Worm (Caenorhabditis elegans) whole organism, early embryonic: ENCODE data around the gene D1086.12.
"Not testable (repeated sequence)": the region's sequence is repeated elsewhere in the genome, so short reads cannot be mapped to it uniquely, and the experiment has no call there.

Experiments
- B0310.2 ChIP-seq: sonication (generic microtip); optimal IDR thresholded peaks from 2 replicates; lab custom pipeline; 2016; ENCODE audit warnings: mild to moderate bottlenecking, missing genetic modification characterization, missing compliant biosample characterization
- F13C5.2 ChIP-seq: sonication (generic microtip); optimal IDR thresholded peaks from 2 replicates; lab custom pipeline; 2017; ENCODE audit warnings: mild to moderate bottlenecking, missing genetic modification characterization, inconsistent platforms, missing compliant biosample characterization
- aly-1 ChIP-seq: sonication (generic microtip); optimal IDR thresholded peaks from 2 replicates; lab custom pipeline; 2016; ENCODE audit warnings: missing genetic modification characterization, missing compliant biosample characterization
- ama-1 ChIP-seq: fragments of 150-350 bp; optimal IDR thresholded peaks from 2 replicates; lab custom pipeline; 2014
- ceh-13 ChIP-seq: fragments of 200-800 bp; sonication (Bioruptor generic); optimal IDR thresholded peaks from 2 replicates; lab custom pipeline; 2018; ENCODE audit warnings: mild to moderate bottlenecking, missing genetic modification characterization, missing compliant biosample characterization
- ceh-36 ChIP-seq: sonication (generic microtip); optimal IDR thresholded peaks from 2 replicates; lab custom pipeline; 2016; ENCODE audit warnings: missing genetic modification characterization, inconsistent platforms, missing compliant biosample characterization
- ets-7 ChIP-seq: sonication (generic microtip); optimal IDR thresholded peaks from 2 replicates; lab custom pipeline; 2016; ENCODE audit warnings: missing genotype, missing genetic modification characterization, missing compliant biosample characterization
- flt-1 ChIP-seq: fragments of 200-800 bp; sonication (Bioruptor generic); IDR thresholded peaks from 2 replicates; pipeline ENCODE4 v1.3.6; 2022; ENCODE audit warnings: missing genetic modification characterization, missing compliant biosample characterization
- hmbx-1 ChIP-seq: sonication (generic microtip); optimal IDR thresholded peaks from 2 replicates; lab custom pipeline; 2016; ENCODE audit warnings: mild to moderate bottlenecking, missing genetic modification characterization, missing compliant biosample characterization
- hmg-4 ChIP-seq: fragments of 200-800 bp; sonication (Bioruptor generic); optimal IDR thresholded peaks from 2 replicates; lab custom pipeline; 2018; ENCODE audit warnings: mild to moderate bottlenecking, missing genetic modification characterization, missing compliant biosample characterization
- hnd-1 ChIP-seq: sonication (generic microtip); optimal IDR thresholded peaks from 2 replicates; lab custom pipeline; 2016; ENCODE audit warnings: missing genetic modification characterization, missing compliant biosample characterization
- pes-1 ChIP-seq: fragments of 200-800 bp; sonication (Bioruptor generic); IDR thresholded peaks from 2 replicates; pipeline ENCODE4 v1.3.6; 2022; ENCODE audit warnings: missing genetic modification reagents, missing genetic modification characterization, missing compliant biosample characterization
- scrt-1 ChIP-seq: fragments of 200-800 bp; sonication (Bioruptor generic); IDR thresholded peaks from 2 replicates; pipeline ENCODE4 v1.3.6; 2022; ENCODE audit warnings: missing genetic modification characterization, missing compliant biosample characterization
- sea-1 ChIP-seq: fragments of 200-800 bp; sonication (Bioruptor generic); conservative IDR thresholded peaks from 2 replicates; pipeline ENCODE4 v1.3.6; 2022; ENCODE audit warnings: missing genetic modification characterization, missing compliant biosample characterization
- tbx-11 ChIP-seq: fragments of 200-800 bp; sonication (Bioruptor generic); IDR thresholded peaks from 2 replicates; pipeline ENCODE4 v1.3.6; 2022; ENCODE audit warnings: missing genetic modification characterization, missing compliant biosample characterization
- tbx-37 ChIP-seq: fragments of 200-800 bp; sonication (Bioruptor generic); conservative IDR thresholded peaks from 2 replicates; pipeline ENCODE4 v1.3.6; 2022; ENCODE audit warnings: missing genetic modification reagents, missing genetic modification characterization, missing compliant biosample characterization
- tra-4 ChIP-seq: sonication (generic microtip); optimal IDR thresholded peaks from 2 replicates; lab custom pipeline; 2017; ENCODE audit warnings: missing genetic modification characterization, missing compliant biosample characterization

Gene D1086.12

DNA sequence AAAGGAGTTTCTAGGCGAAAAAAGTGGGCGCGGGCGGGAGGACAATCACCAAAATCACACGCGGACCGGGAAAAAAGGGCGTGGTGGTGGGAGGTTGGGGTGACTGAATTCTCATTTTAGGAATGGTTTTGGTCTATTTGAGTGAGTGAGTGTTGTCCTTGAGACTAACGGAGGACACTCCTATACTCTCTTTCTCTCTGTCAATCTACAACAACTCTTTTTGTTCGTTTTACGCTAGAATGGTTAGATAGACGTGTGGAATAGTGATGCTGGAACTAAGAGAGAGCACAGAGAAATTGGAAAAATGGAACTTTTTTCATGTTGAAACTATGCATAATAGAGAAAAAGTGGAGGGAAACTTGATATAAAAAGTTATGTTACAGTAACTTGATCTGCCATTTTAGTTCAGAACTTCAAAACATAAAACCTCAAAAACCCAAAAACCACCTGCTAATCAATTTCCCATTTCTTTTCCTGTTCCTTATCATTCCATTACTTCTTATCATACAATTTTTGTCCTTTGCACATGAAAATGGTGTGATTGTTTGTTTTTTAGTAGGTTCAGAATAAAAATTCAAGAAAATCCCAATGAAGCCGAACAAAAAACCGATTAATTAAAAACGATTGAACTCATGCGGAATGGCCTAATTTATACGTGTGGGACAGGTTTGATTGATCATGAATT is 33.9 kb downstream of the D1086.12 start:
- no peak for TF ChIP-seq flt-1 (GFP tag; lab: Robert Waterston, UW)
- no peak for TF ChIP-seq sea-1 (GFP tag; lab: Robert Waterston, UW)
- TF ChIP-seq pes-1: no peak
- no peak for TF ChIP-seq ceh-13
- no peak for TF ChIP-seq tbx-37 (GFP tag; lab: Robert Waterston, UW)
- no peak for TF ChIP-seq hmg-4 (GFP tag; lab: Kevin White, UChicago)
- TF ChIP-seq tbx-11: no peak
- TF ChIP-seq ceh-36 (tag; lab: Kevin White, UChicago): no peak

DNA sequence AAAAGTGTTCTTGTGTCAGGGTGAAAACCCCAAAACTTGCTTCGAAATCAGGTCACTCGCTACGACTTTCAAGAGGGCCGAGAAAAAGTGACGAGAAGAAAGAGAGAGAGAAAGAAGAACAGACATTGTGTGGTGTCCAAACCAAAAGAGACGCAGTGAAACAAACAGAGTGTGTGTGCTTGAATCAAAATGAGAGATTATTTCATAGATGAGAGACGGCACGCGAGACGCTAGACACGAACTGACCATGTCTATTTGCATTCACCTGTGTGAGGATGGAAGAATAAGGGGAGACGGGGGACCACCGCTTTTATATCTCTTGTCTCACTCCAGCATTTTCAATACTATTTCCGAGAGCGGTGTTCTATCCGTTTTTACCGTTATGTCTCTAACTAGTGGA is 35.2 kb downstream of the D1086.12 start:
- TF ChIP-seq pes-1 (no peak), F13C5.2 (tag; lab: Kevin White, UChicago) (no peak), hmg-4 (GFP tag; lab: Kevin White, UChicago) (peak; percentile 26), hnd-1 (tag; lab: Kevin White, UChicago) (no peak), scrt-1 (GFP tag; lab: Robert Waterston, UW) (no peak), B0310.2 (no peak), ama-1 (lab: Kevin White, UChicago) (no peak), ets-7 (tag; lab: Kevin White, UChicago) (no peak), ceh-36 (tag; lab: Kevin White, UChicago) (peak; percentile 42), aly-1 (tag; lab: Kevin White, UChicago) (no peak), ceh-13 (no peak), tbx-37 (GFP tag; lab: Robert Waterston, UW) (no peak), tra-4 (tag; lab: Kevin White, UChicago) (no peak), hmbx-1 (no peak), sea-1 (GFP tag; lab: Robert Waterston, UW) (no peak), flt-1 (GFP tag; lab: Robert Waterston, UW) (no peak), tbx-11 (no peak)

DNA sequence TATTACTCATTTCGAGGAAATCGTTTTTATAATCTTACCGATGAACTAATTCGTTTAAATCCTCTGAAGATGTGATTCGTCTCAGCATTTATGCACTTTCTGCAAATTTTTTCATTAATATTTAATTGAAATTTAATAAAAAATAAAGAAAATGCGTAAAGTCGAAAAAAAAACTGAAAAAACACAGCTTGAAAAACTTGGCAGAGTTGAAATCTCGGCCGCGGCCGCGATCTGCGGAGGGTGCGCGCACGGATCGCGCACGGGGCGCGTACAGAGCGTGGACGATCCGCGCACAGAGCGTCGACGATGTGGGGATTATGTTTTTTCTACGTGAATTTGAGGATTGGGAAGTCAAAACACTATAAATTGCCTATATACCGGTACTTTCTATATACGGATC is 36.8 kb downstream of the D1086.12 start, which contains the start of gene AH10.4:
AH10.4 (minus strand) TSS at position 101 of the 400 bp plus-strand sequence.
- TF ChIP-seq F13C5.2 (tag; lab: Kevin White, UChicago); flt-1 (GFP tag; lab: Robert Waterston, UW); hmbx-1: not testable (repeated sequence)

DNA sequence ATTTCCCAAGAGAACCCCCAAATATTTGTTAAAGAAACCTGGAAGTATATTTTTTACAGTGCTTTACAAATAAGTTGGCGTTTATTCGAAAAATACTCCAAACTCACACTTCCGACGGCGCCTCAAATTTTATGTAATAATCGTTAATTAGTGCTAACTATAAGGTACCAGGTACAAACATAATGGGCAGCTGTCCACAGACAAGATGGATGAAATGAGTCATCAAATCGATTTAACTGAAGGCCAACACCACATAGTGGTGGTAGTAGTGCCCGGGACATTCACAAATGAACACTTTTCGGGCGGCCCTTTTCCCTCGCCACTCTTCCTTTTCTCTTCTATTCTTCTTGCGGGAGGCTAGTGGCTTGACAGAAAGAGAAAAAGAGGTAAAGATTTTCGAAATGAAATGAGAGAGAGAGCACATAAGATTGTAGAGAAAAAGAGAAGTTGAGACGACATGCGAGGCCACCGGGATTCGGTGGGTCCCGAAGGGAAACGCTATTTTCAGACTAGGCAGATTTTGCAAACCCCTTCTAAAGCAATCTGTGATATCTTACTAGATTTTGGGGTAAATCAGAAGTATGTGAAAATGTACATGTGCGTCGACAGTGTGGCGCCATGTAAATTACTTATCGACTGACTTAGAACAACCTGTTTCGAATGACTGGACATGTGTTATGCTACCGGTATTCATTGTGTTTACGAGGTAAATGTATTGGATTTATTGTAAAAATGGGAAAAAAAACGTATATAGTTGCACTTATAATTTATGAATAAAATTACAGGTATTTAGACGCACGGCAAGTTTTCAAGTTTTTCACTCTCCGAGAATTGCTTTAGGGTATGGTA is 38.5 kb downstream of the D1086.12 start:
- no peak for TF ChIP-seq tbx-11
- TF ChIP-seq ama-1 (lab: Kevin White, UChicago): no peak
- TF ChIP-seq F13C5.2 (tag; lab: Kevin White, UChicago): peak; percentile 34
- TF ChIP-seq hmg-4 (GFP tag; lab: Kevin White, UChicago): peak; percentile 69

DNA sequence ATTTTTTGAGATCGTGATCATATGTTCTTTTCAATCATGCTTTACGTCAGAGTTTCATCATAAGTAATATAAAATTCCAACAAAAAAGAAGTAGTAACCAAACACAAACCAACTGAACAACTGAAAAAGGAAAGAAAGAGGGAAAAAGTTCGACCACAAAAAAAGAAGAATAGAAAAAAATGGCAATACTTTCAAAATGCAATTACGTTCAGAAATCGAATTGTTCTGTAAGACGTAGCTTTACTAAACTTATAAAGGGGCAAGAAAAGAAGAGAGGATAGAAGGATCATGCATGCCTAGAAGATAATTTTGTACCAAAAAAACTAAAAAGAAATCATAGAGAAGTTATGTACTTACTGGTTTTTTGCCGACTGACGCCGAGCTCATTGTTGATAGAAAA is 39.7 kb downstream of the D1086.12 start:
- no peak for TF ChIP-seq tbx-37 (GFP tag; lab: Robert Waterston, UW)
- no peak for TF ChIP-seq ets-7 (tag; lab: Kevin White, UChicago)
- no peak for TF ChIP-seq aly-1 (tag; lab: Kevin White, UChicago)
- no peak for TF ChIP-seq hmg-4 (GFP tag; lab: Kevin White, UChicago)
- no peak for TF ChIP-seq hmbx-1
- no peak for TF ChIP-seq tra-4 (tag; lab: Kevin White, UChicago)
- TF ChIP-seq scrt-1 (GFP tag; lab: Robert Waterston, UW): no peak
- no peak for TF ChIP-seq tbx-11
- no peak for TF ChIP-seq ceh-36 (tag; lab: Kevin White, UChicago)
- no peak for TF ChIP-seq pes-1
- TF ChIP-seq sea-1 (GFP tag; lab: Robert Waterston, UW): no peak

DNA sequence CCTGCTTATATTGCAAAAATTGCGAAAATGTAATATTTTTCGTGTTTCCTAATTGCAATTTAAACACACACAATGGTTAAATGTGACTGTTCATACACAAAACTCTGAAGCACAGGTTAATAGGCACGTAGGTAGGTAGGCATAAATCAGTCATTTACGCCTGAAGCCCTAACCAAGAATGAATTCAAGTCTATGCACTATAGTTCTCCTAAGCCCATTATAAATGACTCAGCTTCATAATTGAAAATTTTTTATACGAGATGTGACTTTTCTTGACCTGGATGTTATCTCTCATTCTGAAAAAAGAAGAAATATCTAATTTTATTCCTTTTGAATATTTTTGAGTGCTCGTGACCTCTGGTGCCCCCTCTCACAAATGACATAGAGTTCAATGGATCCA is 40.9 kb downstream of the D1086.12 start:
- TF ChIP-seq B0310.2 (no peak), tbx-37 (GFP tag; lab: Robert Waterston, UW) (no peak), scrt-1 (GFP tag; lab: Robert Waterston, UW) (no peak), ets-7 (tag; lab: Kevin White, UChicago) (no peak), tbx-11 (no peak), flt-1 (GFP tag; lab: Robert Waterston, UW) (no peak), ceh-36 (tag; lab: Kevin White, UChicago) (no peak)

DNA sequence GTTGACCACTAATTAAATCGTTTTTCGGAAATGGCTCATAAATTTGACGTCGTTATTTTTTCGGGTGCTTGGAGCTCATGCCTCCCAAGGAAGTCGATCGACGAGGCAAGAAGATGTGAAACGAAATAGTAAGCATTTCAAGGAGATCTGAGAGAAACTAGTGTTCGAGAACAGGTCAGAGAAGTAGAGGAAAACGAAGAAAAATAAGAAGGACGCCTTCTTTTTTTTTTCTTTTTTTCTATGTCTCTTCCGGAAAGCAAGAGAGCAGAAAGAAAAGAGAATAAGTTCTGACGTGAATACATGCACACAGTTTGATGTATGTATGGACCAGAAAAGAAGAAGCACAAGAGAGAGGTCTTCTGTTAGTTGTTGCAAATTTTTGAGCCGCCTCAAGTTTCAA is 42.6 kb downstream of the D1086.12 start:
- no peak for TF ChIP-seq hnd-1 (tag; lab: Kevin White, UChicago)
- no peak for TF ChIP-seq tra-4 (tag; lab: Kevin White, UChicago)
- no peak for TF ChIP-seq sea-1 (GFP tag; lab: Robert Waterston, UW)
- no peak for TF ChIP-seq hmg-4 (GFP tag; lab: Kevin White, UChicago)
- TF ChIP-seq tbx-11: no peak
- TF ChIP-seq ceh-36 (tag; lab: Kevin White, UChicago): no peak
- TF ChIP-seq B0310.2: no peak
- TF ChIP-seq flt-1 (GFP tag; lab: Robert Waterston, UW): no peak
- TF ChIP-seq pes-1: no peak
- TF ChIP-seq ets-7 (tag; lab: Kevin White, UChicago): no peak
- no peak for TF ChIP-seq aly-1 (tag; lab: Kevin White, UChicago)
